Worm (Caenorhabditis elegans) whole organism, late embryonic: Measurements from ENCODE around the gene tsp-18.
A peak's percentile ranks its signal among the peaks of the same experiment; 100 is the strongest.

Source experiments
- C08G9.2 ChIP-seq: sonication (generic microtip); optimal IDR thresholded peaks from 2 replicates; lab custom pipeline; 2016; ENCODE audit warnings: mild to moderate bottlenecking, missing genetic modification characterization, moderate library complexity, missing compliant biosample characterization
- C38D4.7 ChIP-seq: fragments of 200-800 bp; sonication (Bioruptor generic); optimal IDR thresholded peaks from 2 replicates; lab custom pipeline; 2018; ENCODE audit warnings: mild to moderate bottlenecking, missing genetic modification characterization, moderate library complexity, missing compliant biosample characterization
- K02D7.2 ChIP-seq: sonication (generic microtip); optimal IDR thresholded peaks from 2 replicates; lab custom pipeline; 2017; ENCODE audit warnings: mild to moderate bottlenecking, missing genetic modification characterization, missing compliant biosample characterization
- Y22D7AL.16 ChIP-seq: sonication (generic microtip); optimal IDR thresholded peaks from 2 replicates; lab custom pipeline; 2016; ENCODE audit warnings: missing genetic modification characterization, missing compliant biosample characterization
- ama-1 ChIP-seq: fragments of 150-350 bp; optimal IDR thresholded peaks from 2 replicates; lab custom pipeline; 2014
- ceh-14 ChIP-seq: sonication (generic microtip); optimal IDR thresholded peaks from 2 replicates; lab custom pipeline; 2016; ENCODE audit warnings: missing genotype, missing genetic modification characterization, missing compliant biosample characterization
- ceh-18 ChIP-seq: sonication (generic microtip); optimal IDR thresholded peaks from 2 replicates; lab custom pipeline; 2016; ENCODE audit warnings: missing genetic modification characterization, missing compliant biosample characterization
- ceh-19 ChIP-seq: fragments of 200-800 bp; sonication (Bioruptor generic); optimal IDR thresholded peaks from 2 replicates; lab custom pipeline; 2018; ENCODE audit warnings: mild to moderate bottlenecking, missing genetic modification characterization, missing compliant biosample characterization
- ceh-2 ChIP-seq: sonication (generic microtip); optimal IDR thresholded peaks from 2 replicates; lab custom pipeline; 2016; ENCODE audit warnings: missing genotype, missing genetic modification characterization, missing compliant biosample characterization
- ceh-30 ChIP-seq: fragments of 150-350 bp; optimal IDR thresholded peaks from 2 replicates; lab custom pipeline; 2014; ENCODE audit warnings: missing biosample characterization, missing genetic modification characterization
- ceh-31 ChIP-seq: sonication (generic microtip); optimal IDR thresholded peaks from 2 replicates; lab custom pipeline; 2016; ENCODE audit warnings: missing genetic modification characterization, missing compliant biosample characterization
- ceh-34 ChIP-seq: sonication (generic microtip); optimal IDR thresholded peaks from 2 replicates; lab custom pipeline; 2016; ENCODE audit warnings: mild to moderate bottlenecking, missing genetic modification characterization, missing compliant biosample characterization
- ceh-45 ChIP-seq: fragments of 200-800 bp; sonication (Bioruptor generic); IDR thresholded peaks from 2 replicates; pipeline ENCODE4 v1.3.6; 2022; ENCODE audit warnings: missing genetic modification reagents, missing genetic modification characterization, missing compliant biosample characterization
- ceh-9 ChIP-seq: sonication (generic microtip); optimal IDR thresholded peaks from 2 replicates; lab custom pipeline; 2016; ENCODE audit warnings: mild to moderate bottlenecking, missing genetic modification characterization, inconsistent platforms, missing compliant biosample characterization
- che-1 ChIP-seq: sonication (generic microtip); optimal IDR thresholded peaks from 2 replicates; lab custom pipeline; 2016; ENCODE audit warnings: mild to moderate bottlenecking, missing genetic modification characterization, missing compliant biosample characterization
- dmd-4 ChIP-seq: sonication (generic microtip); optimal IDR thresholded peaks from 2 replicates; lab custom pipeline; 2016; ENCODE audit warnings: borderline replicate concordance, missing genetic modification characterization, missing compliant biosample characterization
- dve-1 ChIP-seq: sonication (generic microtip); optimal IDR thresholded peaks from 2 replicates; lab custom pipeline; 2017; ENCODE audit warnings: antibody characterized with exemption, mild to moderate bottlenecking, missing genetic modification characterization, missing compliant biosample characterization
- elt-4 ChIP-seq: sonication (generic microtip); optimal IDR thresholded peaks from 2 replicates; lab custom pipeline; 2016; ENCODE audit warnings: missing genetic modification characterization, missing compliant biosample characterization
- eyg-1 ChIP-seq: sonication (generic microtip); optimal IDR thresholded peaks from 2 replicates; lab custom pipeline; 2016; ENCODE audit warnings: missing genotype, missing genetic modification characterization, missing compliant biosample characterization
- fkh-10 ChIP-seq: fragments of 150-350 bp; optimal IDR thresholded peaks from 2 replicates; lab custom pipeline; 2014; ENCODE audit warnings: missing biosample characterization, missing genetic modification reagents, missing genetic modification characterization
- fkh-6 ChIP-seq: sonication (generic microtip); optimal IDR thresholded peaks from 2 replicates; lab custom pipeline; 2016; ENCODE audit warnings: missing genetic modification characterization, missing compliant biosample characterization
- hlh-13 ChIP-seq: fragments of 200-800 bp; sonication (Bioruptor generic); optimal IDR thresholded peaks from 2 replicates; lab custom pipeline; 2018; ENCODE audit warnings: mild to moderate bottlenecking, missing genetic modification characterization, missing compliant biosample characterization
- hlh-15 ChIP-seq: sonication (generic microtip); optimal IDR thresholded peaks from 2 replicates; lab custom pipeline; 2016; ENCODE audit warnings: missing genetic modification characterization, missing compliant biosample characterization
- hlh-6 ChIP-seq: sonication (generic microtip); optimal IDR thresholded peaks from 2 replicates; lab custom pipeline; 2016; ENCODE audit warnings: missing genotype, missing genetic modification characterization, missing compliant biosample characterization
- hlh-8 ChIP-seq: sonication (generic microtip); optimal IDR thresholded peaks from 2 replicates; lab custom pipeline; 2016; ENCODE audit warnings: missing genotype, missing genetic modification characterization, missing compliant biosample characterization
- lim-6 ChIP-seq: sonication (generic microtip); optimal IDR thresholded peaks from 2 replicates; lab custom pipeline; 2016; ENCODE audit warnings: missing genetic modification characterization, missing compliant biosample characterization
- madf-2 ChIP-seq: sonication (generic microtip); optimal IDR thresholded peaks from 2 replicates; lab custom pipeline; 2017; ENCODE audit warnings: missing genetic modification characterization, missing compliant biosample characterization
- nfya-1 ChIP-seq: sonication (generic microtip); optimal IDR thresholded peaks from 2 replicates; lab custom pipeline; 2017; ENCODE audit warnings: missing genetic modification characterization, mild to moderate bottlenecking, missing compliant biosample characterization, antibody characterized with exemption, moderate library complexity
- nhr-11 ChIP-seq: fragments of 150-350 bp; optimal IDR thresholded peaks from 2 replicates; lab custom pipeline; 2014; ENCODE audit warnings: missing biosample characterization, missing genetic modification characterization
- nhr-232 ChIP-seq: sonication (generic microtip); optimal IDR thresholded peaks from 2 replicates; lab custom pipeline; 2016; ENCODE audit warnings: missing genetic modification characterization, missing compliant biosample characterization
- npax-4 ChIP-seq: sonication (generic microtip); optimal IDR thresholded peaks from 2 replicates; lab custom pipeline; 2016; ENCODE audit warnings: missing genetic modification characterization, missing compliant biosample characterization
- pat-9 ChIP-seq: fragments of 200-800 bp; sonication (Bioruptor generic); optimal IDR thresholded peaks from 2 replicates; lab custom pipeline; 2018; ENCODE audit warnings: mild to moderate bottlenecking, missing genetic modification characterization, moderate library complexity, missing compliant biosample characterization
- pax-1 ChIP-seq: fragments of 150-350 bp; optimal IDR thresholded peaks from 2 replicates; lab custom pipeline; 2014; ENCODE audit warnings: missing biosample characterization, missing genetic modification characterization
- pha-2 ChIP-seq: sonication (generic microtip); optimal IDR thresholded peaks from 2 replicates; lab custom pipeline; 2017; ENCODE audit warnings: mild to moderate bottlenecking, missing genetic modification characterization, missing compliant biosample characterization
- pha-4 ChIP-seq: fragments of 150-350 bp; optimal IDR thresholded peaks from 2 replicates; lab custom pipeline; 2018; ENCODE audit warnings: missing biosample characterization, missing genetic modification reagents, missing genetic modification characterization
- pqm-1 ChIP-seq: sonication (generic microtip); optimal IDR thresholded peaks from 2 replicates; lab custom pipeline; 2016; ENCODE audit warnings: missing genetic modification characterization, missing compliant biosample characterization
- pros-1 ChIP-seq: fragments of 150-350 bp; optimal IDR thresholded peaks from 2 replicates; lab custom pipeline; 2014; ENCODE audit warnings: missing biosample characterization, missing genetic modification reagents, missing genetic modification characterization
- ref-2 ChIP-seq: sonication (generic microtip); optimal IDR thresholded peaks from 2 replicates; lab custom pipeline; 2016; ENCODE audit warnings: missing genetic modification characterization, missing compliant biosample characterization
- rnt-1 ChIP-seq: sonication (generic microtip); optimal IDR thresholded peaks from 2 replicates; lab custom pipeline; 2016; ENCODE audit warnings: missing genetic modification characterization, missing compliant biosample characterization
- sox-4 ChIP-seq: sonication (generic microtip); optimal IDR thresholded peaks from 2 replicates; lab custom pipeline; 2017; ENCODE audit warnings: mild to moderate bottlenecking, missing genetic modification characterization, inconsistent platforms, missing compliant biosample characterization
- unc-3 ChIP-seq, 2 experiments: fragments of 200-800 bp in 1 of 2; sonication (Bioruptor generic) in 1 of 2; sonication (generic microtip) in 1 of 2; conservative IDR thresholded peaks in 1 of 2; optimal IDR thresholded peaks in 1 of 2; 2 replicates each; pipeline versions ENCODE4 v1.3.6 to Lab custom; 2016 to 2022; ENCODE audit warnings: missing compliant biosample characterization in 2 of 2, missing genetic modification characterization in 2 of 2, missing genetic modification reagents in 1 of 2
- unc-42 ChIP-seq: sonication (generic microtip); optimal IDR thresholded peaks from 2 replicates; lab custom pipeline; 2016; ENCODE audit warnings: missing genotype, missing genetic modification characterization, missing compliant biosample characterization
- unc-55 ChIP-seq: sonication (generic microtip); optimal IDR thresholded peaks from 2 replicates; lab custom pipeline; 2017; ENCODE audit warnings: missing biosample characterization, missing genetic modification reagents, missing genetic modification characterization
- unc-86 ChIP-seq: sonication (generic microtip); optimal IDR thresholded peaks from 2 replicates; lab custom pipeline; 2016; ENCODE audit warnings: missing genetic modification characterization, missing compliant biosample characterization
- ztf-16 ChIP-seq: sonication (generic microtip); optimal IDR thresholded peaks from 2 replicates; lab custom pipeline; 2017; ENCODE audit warnings: missing genetic modification characterization, missing compliant biosample characterization

Gene tsp-18

ce11 chrII:5942593-5942992, 38.2 kb downstream of the tsp-18 start, which contains the start of gene F28B12.1:
F28B12.1 (plus strand) TSS chrII:5942927.
- TF ChIP-seq K02D7.2 (tag; lab: Kevin White, UChicago) (no peak), ceh-31 (tag; lab: Kevin White, UChicago) (peak; percentile 29), pha-2 (tag; lab: Kevin White, UChicago) (no peak), pha-4 (tag; lab: Kevin White, UChicago) (no peak), nfya-1 (tag; lab: Kevin White, UChicago) (no peak), unc-42 (tag; lab: Kevin White, UChicago) (peak; percentile 13), nhr-232 (tag; lab: Kevin White, UChicago) (no peak), ceh-9 (no peak), sox-4 (no peak), ceh-19 (GFP tag; lab: Kevin White, UChicago) (no peak), elt-4 (no peak)

- TF ChIP-seq fkh-6 (tag; lab: Kevin White, UChicago): no peak
- no peak for TF ChIP-seq nfya-1 (tag; lab: Kevin White, UChicago)
- no peak for TF ChIP-seq npax-4
- no peak for TF ChIP-seq unc-86 (tag; lab: Kevin White, UChicago)
- TF ChIP-seq ceh-30: no peak
- TF ChIP-seq ceh-14 (tag; lab: Kevin White, UChicago): no peak
- no peak for TF ChIP-seq che-1 (tag; lab: Kevin White, UChicago)
- no peak for TF ChIP-seq ceh-2
- TF ChIP-seq ama-1: no peak
- TF ChIP-seq hlh-6 (tag; lab: Kevin White, UChicago): no peak
- TF ChIP-seq pha-4 (tag; lab: Kevin White, UChicago): no peak
- TF ChIP-seq pax-1 (tag; lab: Kevin White, UChicago): no peak
- TF ChIP-seq pat-9 (tag; lab: Kevin White, UChicago): no peak
- no peak for TF ChIP-seq Y22D7AL.16 (tag; lab: Kevin White, UChicago)
- no peak for TF ChIP-seq hlh-13
- TF ChIP-seq elt-4: no peak
- TF ChIP-seq C38D4.7 (GFP tag; lab: Kevin White, UChicago): no peak
Observed at ce11 chrII:5944268-5944667, 39.9 kb downstream of the tsp-18 start, which contains the start of gene B0034.2. B0034.2 (minus strand) TSS chrII:5944368.

- TF ChIP-seq ceh-14 (tag; lab: Kevin White, UChicago) (no peak), ama-1 (no peak), fkh-10 (GFP tag; lab: Kevin White, UChicago) (no peak), pax-1 (tag; lab: Kevin White, UChicago) (no peak), madf-2 (tag; lab: Kevin White, UChicago) (no peak), ceh-34 (no peak), nhr-11 (tag; lab: Kevin White, UChicago) (no peak), hlh-8 (tag; lab: Kevin White, UChicago) (no peak), eyg-1 (tag; lab: Kevin White, UChicago) (no peak), ceh-45 (no peak), ztf-16 (tag; lab: Kevin White, UChicago) (no peak), lim-6 (tag; lab: Kevin White, UChicago) (no peak), dve-1 (tag; lab: Kevin White, UChicago) (no peak)
Observed at ce11 chrII:5945818-5946217, 41.5 kb downstream of the tsp-18 start.

ce11 chrII:5946438-5946837, 42.1 kb downstream of the tsp-18 start:
- TF ChIP-seq ceh-45: no peak
- no peak for TF ChIP-seq K02D7.2 (tag; lab: Kevin White, UChicago)
- TF ChIP-seq eyg-1 (tag; lab: Kevin White, UChicago): no peak
- TF ChIP-seq sox-4: no peak
- no peak for TF ChIP-seq ref-2 (tag; lab: Kevin White, UChicago)
- TF ChIP-seq C08G9.2: no peak
- TF ChIP-seq unc-3 (GFP tag; conservative IDR thresholded peaks at IDR 0.05; lab: Robert Waterston, UW): no peak
- TF ChIP-seq unc-3 (tag; optimal IDR thresholded peaks at IDR 0.05; lab: Kevin White, UChicago): no peak
- no peak for TF ChIP-seq unc-55 (GFP tag; lab: Kevin White, UChicago)
- no peak for TF ChIP-seq ceh-9
- TF ChIP-seq rnt-1 (tag; lab: Kevin White, UChicago): no peak
- no peak for TF ChIP-seq pros-1 (tag; lab: Kevin White, UChicago)
- TF ChIP-seq madf-2 (tag; lab: Kevin White, UChicago): no peak
- TF ChIP-seq dmd-4 (tag; lab: Kevin White, UChicago): no peak
- TF ChIP-seq ceh-31 (tag; lab: Kevin White, UChicago): no peak
- TF ChIP-seq hlh-15 (tag; lab: Kevin White, UChicago): no peak
- no peak for TF ChIP-seq pqm-1
- TF ChIP-seq ceh-18 (tag; lab: Kevin White, UChicago): no peak
